Worm (Caenorhabditis elegans) whole organism, early embryonic: ENCODE measurements around the gene mul-1.
"Not testable (repeated sequence)": the region's sequence is repeated elsewhere in the genome, so short reads cannot be mapped to it uniquely, and the experiment has no call there.

Experiments
- F13C5.2 ChIP-seq: sonication (generic microtip); optimal IDR thresholded peaks from 2 replicates; lab custom pipeline; 2017; ENCODE audit warnings: mild to moderate bottlenecking, missing genetic modification characterization, inconsistent platforms, missing compliant biosample characterization
- ama-1 ChIP-seq: fragments of 150-350 bp; optimal IDR thresholded peaks from 2 replicates; lab custom pipeline; 2014
- ceh-13 ChIP-seq: fragments of 200-800 bp; sonication (Bioruptor generic); optimal IDR thresholded peaks from 2 replicates; lab custom pipeline; 2018; ENCODE audit warnings: mild to moderate bottlenecking, missing genetic modification characterization, missing compliant biosample characterization
- ceh-36 ChIP-seq: sonication (generic microtip); optimal IDR thresholded peaks from 2 replicates; lab custom pipeline; 2016; ENCODE audit warnings: missing genetic modification characterization, inconsistent platforms, missing compliant biosample characterization
- flt-1 ChIP-seq: fragments of 200-800 bp; sonication (Bioruptor generic); IDR thresholded peaks from 2 replicates; pipeline ENCODE4 v1.3.6; 2022; ENCODE audit warnings: missing genetic modification characterization, missing compliant biosample characterization
- hmbx-1 ChIP-seq: sonication (generic microtip); optimal IDR thresholded peaks from 2 replicates; lab custom pipeline; 2016; ENCODE audit warnings: mild to moderate bottlenecking, missing genetic modification characterization, missing compliant biosample characterization
- scrt-1 ChIP-seq: fragments of 200-800 bp; sonication (Bioruptor generic); IDR thresholded peaks from 2 replicates; pipeline ENCODE4 v1.3.6; 2022; ENCODE audit warnings: missing genetic modification characterization, missing compliant biosample characterization
- tra-4 ChIP-seq: sonication (generic microtip); optimal IDR thresholded peaks from 2 replicates; lab custom pipeline; 2017; ENCODE audit warnings: missing genetic modification characterization, missing compliant biosample characterization

- TF ChIP-seq ceh-13 (GFP tag; lab: Kevin White, UChicago); flt-1 (GFP tag; lab: Robert Waterston, UW); ama-1 (lab: Kevin White, UChicago); ceh-36 (tag; lab: Kevin White, UChicago); tra-4 (tag; lab: Kevin White, UChicago); scrt-1 (GFP tag; lab: Robert Waterston, UW); F13C5.2; hmbx-1 (tag; lab: Kevin White, UChicago): not testable (repeated sequence)
Observed at ce11 chrIV:4125657-4126056, 2.7 kb upstream of the mul-1 start, which contains the start of gene F49F1.7.
